Worm (Caenorhabditis elegans): Measurements from ENCODE around the gene ztf-27.

ztf-27 gene

DNA sequence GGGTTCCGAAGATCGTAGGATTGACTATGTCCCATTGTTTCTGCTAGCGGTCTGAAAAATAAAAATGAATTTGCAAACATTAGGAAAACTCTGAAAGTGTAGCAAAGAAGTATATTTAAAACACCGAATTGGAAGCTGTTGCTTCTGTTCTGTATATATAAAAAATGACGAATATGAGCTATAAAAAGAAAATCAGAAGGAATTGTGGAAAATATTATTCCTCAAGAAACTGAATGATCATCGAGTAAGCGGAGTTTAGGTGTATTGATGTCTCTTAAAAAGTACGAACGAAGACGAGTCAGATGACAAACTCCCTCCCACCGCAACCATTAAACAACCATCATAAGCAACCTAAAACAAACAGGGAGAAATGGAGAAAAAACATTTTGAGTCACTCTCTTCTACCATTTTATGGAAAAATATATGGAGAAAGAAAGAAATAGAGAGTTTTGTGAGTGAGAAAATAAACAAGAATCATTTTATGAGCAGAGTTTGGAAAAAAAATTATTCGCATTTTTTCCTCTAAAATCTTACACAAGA is 27.6 kb upstream of the ztf-27 start, which contains the start of gene C07E3.3:
C07E3.3 (minus strand) TSS at position 51 of the 540 bp plus-strand sequence.
- TF ChIP-seq ceh-91 (GFP tag; IDR thresholded peaks at IDR 0.05) (no peak), F10E7.11 (tag; optimal IDR thresholded peaks at IDR 0.05) (no peak), F49E8.2 (tag; optimal IDR thresholded peaks at IDR 0.05; ENCODE audit: insufficient read depth) (no peak), lin-26 (GFP tag; IDR thresholded peaks at IDR 0.05) (no peak), attf-5 (GFP tag; optimal IDR thresholded peaks at IDR 0.05) (no peak), T26A5.8 (tag; optimal IDR thresholded peaks at IDR 0.05) (no peak), hrde-1 (tag; optimal IDR thresholded peaks at IDR 0.05; ENCODE audit: borderline replicate concordance) (no peak), die-1 (tag; optimal IDR thresholded peaks at IDR 0.05) (no peak), lsy-27 (tag; optimal IDR thresholded peaks at IDR 0.05; ENCODE audit: borderline replicate concordance, insufficient read depth) (no peak), T07F8.4 (tag; optimal IDR thresholded peaks at IDR 0.05) (no peak), atf-7 (tag; optimal IDR thresholded peaks at IDR 0.05) (no peak), snpc-3.4 (tag; optimal IDR thresholded peaks at IDR 0.05) (no peak), cebp-1 (GFP tag; IDR thresholded peaks at IDR 0.05) (no peak), cebp-1 (tag; optimal IDR thresholded peaks at IDR 0.05) (no peak)

- TF ChIP-seq attf-5 (GFP tag; optimal IDR thresholded peaks at IDR 0.05) (no peak), nhr-27 (tag; optimal IDR thresholded peaks at IDR 0.05) (no peak), F23B12.7 (tag; optimal IDR thresholded peaks at IDR 0.05; ENCODE audit: insufficient read depth) (no peak), ceh-40 (GFP tag; IDR thresholded peaks at IDR 0.05) (no peak), T07F8.4 (tag; optimal IDR thresholded peaks at IDR 0.05) (no peak), xnd-1 (tag; optimal IDR thresholded peaks at IDR 0.05) (no peak), bed-1 (GFP tag; IDR thresholded peaks at IDR 0.05) (no peak), zim-3 (tag; optimal IDR thresholded peaks at IDR 0.05) (no peak), B0336.3 (GFP tag; IDR thresholded peaks at IDR 0.05) (no peak), dox-1 (GFP tag; IDR thresholded peaks at IDR 0.05) (no peak), madf-8 (GFP tag; conservative IDR thresholded peaks at IDR 0.05) (no peak), lag-1 (GFP tag; IDR thresholded peaks at IDR 0.05) (no peak), nfyb-1 (GFP tag; IDR thresholded peaks at IDR 0.05) (no peak), nfya-1 (tag; optimal IDR thresholded peaks at IDR 0.05; ENCODE audit: borderline replicate concordance, insufficient read depth) (no peak), rcor-1 (GFP tag; IDR thresholded peaks at IDR 0.05) (no peak), F37B4.10 (GFP tag; IDR thresholded peaks at IDR 0.05) (no peak), chd-7 (tag; optimal IDR thresholded peaks at IDR 0.05) (no peak)
These were observed 24.6 kb upstream of the ztf-27 start, which contains the start of gene C07E3.4 for ce11 chrII:10360487-10360886. TSS of gene C07E3.4 (plus strand) at chrII:10360787.

ce11 chrII:10367202-10367601 is 17.9 kb upstream of the ztf-27 start, which contains the start of gene ceh-57:
TSS of gene ceh-57 (minus strand) at chrII:10367296.
- TF ChIP-seq snpc-3.4 (tag; optimal IDR thresholded peaks at IDR 0.05) (no peak), K12H6.12 (tag; optimal IDR thresholded peaks at IDR 0.05) (no peak), Y67H2A.10 (GFP tag; conservative IDR thresholded peaks at IDR 0.05) (no peak), akir-1 (GFP tag; optimal IDR thresholded peaks at IDR 0.05) (no peak), let-526 (GFP tag; IDR thresholded peaks at IDR 0.05) (no peak), tbp1 (GFP tag; optimal IDR thresholded peaks at IDR 0.05) (no peak), F33H1.4 (GFP tag; IDR thresholded peaks at IDR 0.05) (no peak), unc-130 (GFP tag; optimal IDR thresholded peaks at IDR 0.05) (no peak), ceh-91 (GFP tag; IDR thresholded peaks at IDR 0.05) (no peak), unc-62 (GFP tag; optimal IDR thresholded peaks at IDR 0.05) (no peak), nhr-80 (tag; optimal IDR thresholded peaks at IDR 0.05) (no peak), rpc-1 (optimal IDR thresholded peaks at IDR 0.05) (no peak), rpc-1 (tag; optimal IDR thresholded peaks at IDR 0.05) (no peak), madf-10 (tag; optimal IDR thresholded peaks at IDR 0.05) (no peak), nfya-1 (tag; optimal IDR thresholded peaks at IDR 0.05; ENCODE audit: borderline replicate concordance, insufficient read depth) (no peak), ztf-6 (GFP tag; IDR thresholded peaks at IDR 0.05) (no peak), snpc-1.3 (tag; optimal IDR thresholded peaks at IDR 0.05; ENCODE audit: insufficient read depth) (no peak), atf-7 (tag; optimal IDR thresholded peaks at IDR 0.05) (no peak), sdz-38 (tag; optimal IDR thresholded peaks at IDR 0.05) (no peak)
